Worm (Caenorhabditis elegans) whole organism, mixed stage, embryonic: ENCODE results near the gene C07H4.1.

Source experiments
- blmp-1 ChIP-seq: fragments of 150-350 bp; optimal IDR thresholded peaks from 2 replicates; lab custom pipeline; 2014; ENCODE audit warnings: missing biosample characterization, missing genetic modification characterization
- ceh-39 ChIP-seq: fragments of 150-350 bp; optimal IDR thresholded peaks from 2 replicates; lab custom pipeline; 2014; ENCODE audit warnings: missing biosample characterization, missing genetic modification characterization
- flh-1 ChIP-seq: fragments of 200-800 bp; sonication (Bioruptor generic); optimal IDR thresholded peaks from 2 replicates; lab custom pipeline; 2018; ENCODE audit warnings: mild to moderate bottlenecking, missing genetic modification characterization, moderate library complexity, missing compliant biosample characterization
- ham-2 ChIP-seq: fragments of 200-800 bp; sonication (Bioruptor generic); optimal IDR thresholded peaks from 2 replicates; lab custom pipeline; 2018; ENCODE audit warnings: mild to moderate bottlenecking, missing genetic modification characterization, missing compliant biosample characterization
- lin-13 ChIP-seq: fragments of 150-350 bp; optimal IDR thresholded peaks from 2 replicates; lab custom pipeline; 2014; ENCODE audit warnings: missing biosample characterization, missing genetic modification characterization
- lin-32 ChIP-seq: fragments of 200-800 bp; sonication (Bioruptor generic); optimal IDR thresholded peaks from 2 replicates; lab custom pipeline; 2018; ENCODE audit warnings: mild to moderate bottlenecking, missing genetic modification characterization, missing compliant biosample characterization
- lsy-2 ChIP-seq: fragments of 150-350 bp; optimal IDR thresholded peaks from 2 replicates; lab custom pipeline; 2014; ENCODE audit warnings: missing biosample characterization, missing genetic modification characterization
- nhr-12 ChIP-seq: fragments of 150-350 bp; optimal IDR thresholded peaks from 2 replicates; lab custom pipeline; 2014; ENCODE audit warnings: missing biosample characterization, missing genetic modification characterization
- nhr-237 ChIP-seq: fragments of 150-350 bp; optimal IDR thresholded peaks from 2 replicates; lab custom pipeline; 2014; ENCODE audit warnings: missing biosample characterization, missing genetic modification characterization
- nhr-76 ChIP-seq: sonication (generic microtip); optimal IDR thresholded peaks from 2 replicates; lab custom pipeline; 2017; ENCODE audit warnings: missing biosample characterization, missing genetic modification characterization
- snpc-4 ChIP-seq: fragments of 150-350 bp; optimal IDR thresholded peaks from 2 replicates; lab custom pipeline; 2014; ENCODE audit warnings: missing biosample characterization, missing genetic modification characterization
- tbx-8 ChIP-seq: fragments of 200-800 bp; sonication (Bioruptor generic); optimal IDR thresholded peaks from 2 replicates; lab custom pipeline; 2018; ENCODE audit warnings: mild to moderate bottlenecking, missing genetic modification characterization, moderate library complexity, missing compliant biosample characterization
- unc-120 ChIP-seq: sonication (generic microtip); optimal IDR thresholded peaks from 2 replicates; lab custom pipeline; 2017; ENCODE audit warnings: missing genetic modification characterization, missing compliant biosample characterization; ENCODE audit not compliant: poor library complexity, severe bottlenecking

DNA sequence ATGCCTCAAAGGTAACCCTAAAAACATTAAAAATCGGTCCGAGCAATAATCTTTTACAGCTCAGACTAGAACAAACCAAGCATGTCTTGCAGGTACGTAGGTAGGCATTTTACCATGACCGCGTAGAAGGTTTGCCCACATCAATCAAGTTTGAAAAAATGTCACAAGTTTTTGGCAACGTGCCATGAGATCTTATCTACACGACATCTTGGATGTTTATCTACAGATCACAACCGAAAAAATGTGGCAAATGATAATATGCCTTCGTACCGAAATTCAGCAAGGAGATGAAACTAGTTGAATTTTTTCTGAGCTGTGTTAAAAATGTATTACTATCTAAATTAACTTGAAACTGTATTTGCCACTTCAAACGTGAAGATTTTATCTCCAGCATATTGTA lies 29.0 kb downstream of the C07H4.1 start:
- no peak for TF ChIP-seq flh-1 (GFP tag; lab: Kevin White, UChicago)
- TF ChIP-seq ham-2 (GFP tag; lab: Kevin White, UChicago) = no peak
- no peak for TF ChIP-seq snpc-4 (tag; lab: Kevin White, UChicago)
- TF ChIP-seq nhr-76 (tag; lab: Kevin White, UChicago) = no peak
- no peak for TF ChIP-seq lin-32 (GFP tag; lab: Kevin White, UChicago)
- TF ChIP-seq blmp-1 = no peak
- TF ChIP-seq lsy-2 (tag; lab: Kevin White, UChicago) = no peak
- TF ChIP-seq lin-13 (tag; lab: Kevin White, UChicago) = no peak
- TF ChIP-seq nhr-12 (tag; lab: Kevin White, UChicago) = no peak
- TF ChIP-seq tbx-8 (GFP tag; lab: Kevin White, UChicago) = no peak
- TF ChIP-seq ceh-39 (tag; lab: Kevin White, UChicago) = no peak
- no peak for TF ChIP-seq nhr-237 (tag; lab: Kevin White, UChicago)
- no peak for TF ChIP-seq unc-120
